Worm (Caenorhabditis elegans) whole organism, late embryonic: ENCODE results near the gene flp-6.

ENCODE experiments used
- ceh-18 ChIP-seq: sonication (generic microtip); optimal IDR thresholded peaks from 2 replicates; lab custom pipeline; 2016; ENCODE audit warnings: missing genetic modification characterization, missing compliant biosample characterization
- dve-1 ChIP-seq: sonication (generic microtip); optimal IDR thresholded peaks from 2 replicates; lab custom pipeline; 2017; ENCODE audit warnings: antibody characterized with exemption, mild to moderate bottlenecking, missing genetic modification characterization, missing compliant biosample characterization
- hlh-15 ChIP-seq: sonication (generic microtip); optimal IDR thresholded peaks from 2 replicates; lab custom pipeline; 2016; ENCODE audit warnings: missing genetic modification characterization, missing compliant biosample characterization
- nfya-1 ChIP-seq: sonication (generic microtip); optimal IDR thresholded peaks from 2 replicates; lab custom pipeline; 2017; ENCODE audit warnings: missing genetic modification characterization, mild to moderate bottlenecking, missing compliant biosample characterization, antibody characterized with exemption, moderate library complexity
- nhr-11 ChIP-seq: fragments of 150-350 bp; optimal IDR thresholded peaks from 2 replicates; lab custom pipeline; 2014; ENCODE audit warnings: missing biosample characterization, missing genetic modification characterization
- odd-2 ChIP-seq: sonication (generic microtip); optimal IDR thresholded peaks from 2 replicates; lab custom pipeline; 2017; ENCODE audit warnings: antibody characterized with exemption, mild to moderate bottlenecking, missing genetic modification characterization, missing compliant biosample characterization
- pha-4 ChIP-seq: fragments of 150-350 bp; optimal IDR thresholded peaks from 2 replicates; lab custom pipeline; 2018; ENCODE audit warnings: missing biosample characterization, missing genetic modification reagents, missing genetic modification characterization
- unc-55 ChIP-seq: sonication (generic microtip); optimal IDR thresholded peaks from 2 replicates; lab custom pipeline; 2017; ENCODE audit warnings: missing biosample characterization, missing genetic modification reagents, missing genetic modification characterization

ce11 chrV:9521697-9522096 lies 49.9 kb downstream of the flp-6 start:
- TF ChIP-seq unc-55 (GFP tag; lab: Kevin White, UChicago) (no peak), hlh-15 (tag; lab: Kevin White, UChicago) (no peak), nfya-1 (tag; lab: Kevin White, UChicago) (no peak), dve-1 (tag; lab: Kevin White, UChicago) (no peak), odd-2 (tag; lab: Kevin White, UChicago) (no peak), ceh-18 (tag; lab: Kevin White, UChicago) (no peak), nhr-11 (no peak), pha-4 (tag; lab: Kevin White, UChicago) (no peak)
